Fruit fly (Drosophila melanogaster) whole organism, embryonic: Measurements from ENCODE around the gene GstO3.

Experiments
- BEAF-32 ChIP-seq: fragments of 200-800 bp; sonication (Bioruptor generic); optimal IDR thresholded peaks from 3 replicates; lab custom pipeline; 2017; ENCODE audit warnings: missing biosample characterization, missing genetic modification characterization, mild to moderate bottlenecking, moderate library complexity, missing genetic modification reagents
- CG10147 ChIP-seq: fragments of 200-800 bp; sonication (Bioruptor generic); optimal IDR thresholded peaks from 2 replicates; lab custom pipeline; 2019; ENCODE audit warnings: missing biosample characterization, mild to moderate bottlenecking, missing genetic modification characterization, moderate library complexity
- CG10462 ChIP-seq: fragments of 200-800 bp; sonication (Bioruptor generic); optimal IDR thresholded peaks from 2 replicates; lab custom pipeline; 2016; ENCODE audit warnings: missing biosample characterization, missing genetic modification characterization
- CG10654 ChIP-seq: fragments of 200-800 bp; sonication (Bioruptor generic); optimal IDR thresholded peaks from 2 replicates; lab custom pipeline; 2016; ENCODE audit warnings: missing biosample characterization, missing genetic modification characterization
- CG13775 ChIP-seq: fragments of 200-800 bp; sonication (Bioruptor generic); optimal IDR thresholded peaks from 3 replicates; lab custom pipeline; 2017; ENCODE audit warnings: missing biosample characterization, mild to moderate bottlenecking, missing genetic modification characterization
- CG14014 ChIP-seq: fragments of 200-800 bp; sonication (Bioruptor generic); IDR thresholded peaks from 2 replicates; pipeline ENCODE4 v1.3.6; 2022; ENCODE audit warnings: missing biosample characterization, missing genetic modification characterization
- CG18262 ChIP-seq: fragments of 200-800 bp; optimal IDR thresholded peaks from 3 replicates; lab custom pipeline; 2019; ENCODE audit warnings: missing biosample characterization, mild to moderate bottlenecking, missing genetic modification characterization, moderate library complexity
- CG2120 ChIP-seq: fragments of 200-800 bp; sonication (Bioruptor generic); optimal IDR thresholded peaks from 3 replicates; lab custom pipeline; 2016; ENCODE audit warnings: missing biosample characterization, missing genetic modification characterization
- CG2202 ChIP-seq: fragments of 200-800 bp; sonication (Bioruptor generic); optimal IDR thresholded peaks from 2 replicates; lab custom pipeline; 2018; ENCODE audit warnings: missing biosample characterization, mild to moderate bottlenecking, missing genetic modification characterization
- CG2678 ChIP-seq: fragments of 200-800 bp; sonication (Bioruptor generic); optimal IDR thresholded peaks from 3 replicates; lab custom pipeline; 2019; ENCODE audit warnings: missing biosample characterization, mild to moderate bottlenecking, missing genetic modification characterization, moderate library complexity
- CG3281 ChIP-seq: fragments of 200-800 bp; sonication (Bioruptor generic); optimal IDR thresholded peaks from 3 replicates; lab custom pipeline; 2017; ENCODE audit warnings: missing biosample characterization, mild to moderate bottlenecking, missing genetic modification characterization
- CG4328 ChIP-seq: fragments of 200-800 bp; sonication (Bioruptor generic); optimal IDR thresholded peaks from 3 replicates; lab custom pipeline; 2017; ENCODE audit warnings: missing biosample characterization, missing genetic modification reagents, missing genetic modification characterization
- CG4617 ChIP-seq: fragments of 200-800 bp; sonication (Bioruptor generic); optimal IDR thresholded peaks from 3 replicates; lab custom pipeline; 2016; ENCODE audit warnings: missing biosample characterization, missing genetic modification characterization, borderline replicate concordance
- CG5180 ChIP-seq: fragments of 200-800 bp; sonication (Bioruptor generic); optimal IDR thresholded peaks from 3 replicates; lab custom pipeline; 2017; ENCODE audit warnings: missing biosample characterization, missing genetic modification characterization, mild to moderate bottlenecking, moderate library complexity, missing genetic modification reagents
- CG5953 ChIP-seq: fragments of 200-800 bp; sonication (Bioruptor generic); IDR thresholded peaks from 2 replicates; pipeline ENCODE4 v1.3.6; 2022; ENCODE audit warnings: missing biosample characterization, missing genetic modification characterization
- CG6175 ChIP-seq: fragments of 200-800 bp; sonication (Bioruptor generic); IDR thresholded peaks from 3 replicates; pipeline ENCODE4 v1.3.6; 2022; ENCODE audit warnings: missing biosample characterization, missing genetic modification characterization
- CG7271 ChIP-seq: fragments of 200-800 bp; sonication (Bioruptor generic); optimal IDR thresholded peaks from 2 replicates; lab custom pipeline; 2018; ENCODE audit warnings: missing biosample characterization, mild to moderate bottlenecking, missing genetic modification characterization, moderate library complexity
- CG8089 ChIP-seq: fragments of 200-800 bp; sonication (Bioruptor generic); optimal IDR thresholded peaks from 3 replicates; lab custom pipeline; 2016; ENCODE audit warnings: missing biosample characterization, missing genetic modification characterization
- CG9932 ChIP-seq: fragments of 200-800 bp; sonication (Bioruptor generic); IDR thresholded peaks from 2 replicates; pipeline ENCODE4 v1.3.6; 2022; ENCODE audit warnings: missing biosample characterization, missing genetic modification characterization
- Mad ChIP-seq: fragments of 200-800 bp; sonication (Bioruptor generic); optimal IDR thresholded peaks from 2 replicates; lab custom pipeline; 2016; ENCODE audit warnings: missing biosample characterization, missing genetic modification characterization
- Neu2 ChIP-seq: fragments of 200-800 bp; sonication (Bioruptor generic); optimal IDR thresholded peaks from 3 replicates; lab custom pipeline; 2016; ENCODE audit warnings: missing biosample characterization, missing genetic modification characterization, borderline replicate concordance
- Nf-YB ChIP-seq: fragments of 200-800 bp; sonication (Bioruptor generic); optimal IDR thresholded peaks from 3 replicates; lab custom pipeline; 2019; ENCODE audit warnings: missing biosample characterization, mild to moderate bottlenecking, missing genetic modification characterization, moderate library complexity
- Rfx ChIP-seq: fragments of 200-800 bp; sonication (Bioruptor generic); IDR thresholded peaks from 2 replicates; pipeline ENCODE4 v1.3.6; 2022; ENCODE audit warnings: missing biosample characterization, missing genetic modification characterization
- Taf1 ChIP-seq: fragments of 200-800 bp; sonication (Bioruptor generic); IDR thresholded peaks from 2 replicates; pipeline ENCODE4 v1.3.6; 2022; ENCODE audit warnings: missing biosample characterization, missing genetic modification characterization
- Usf ChIP-seq: fragments of 200-800 bp; sonication (Bioruptor generic); optimal IDR thresholded peaks from 2 replicates; lab custom pipeline; 2017; ENCODE audit warnings: missing genotype, missing biosample characterization, missing genetic modification characterization
- ac ChIP-seq: fragments of 200-800 bp; sonication (Bioruptor generic); optimal IDR thresholded peaks from 3 replicates; lab custom pipeline; 2017; ENCODE audit warnings: missing biosample characterization, mild to moderate bottlenecking, missing genetic modification characterization
- ash1 ChIP-seq: fragments of 200-800 bp; sonication (Bioruptor generic); optimal IDR thresholded peaks from 2 replicates; lab custom pipeline; 2018; ENCODE audit warnings: missing biosample characterization, mild to moderate bottlenecking, missing genetic modification characterization
- ato ChIP-seq: fragments of 200-800 bp; sonication (Bioruptor generic); IDR thresholded peaks from 2 replicates; pipeline ENCODE4 v1.3.6; 2022; ENCODE audit warnings: missing biosample characterization, missing genetic modification characterization; ENCODE audit not compliant: partially characterized antibody
- bigmax ChIP-seq: fragments of 200-800 bp; sonication (Bioruptor generic); optimal IDR thresholded peaks from 2 replicates; lab custom pipeline; 2018; ENCODE audit warnings: missing biosample characterization, mild to moderate bottlenecking, missing genetic modification characterization
- chm ChIP-seq: fragments of 200-800 bp; sonication (Bioruptor generic); IDR thresholded peaks from 2 replicates; pipeline ENCODE4 v1.3.6; 2022; ENCODE audit warnings: missing biosample characterization, missing genetic modification characterization
- crol ChIP-seq: fragments of 200-800 bp; sonication (Bioruptor generic); IDR thresholded peaks from 2 replicates; pipeline ENCODE4 v1.3.6; 2022; ENCODE audit warnings: missing biosample characterization, missing genetic modification characterization
- cwo ChIP-seq: fragments of 200-800 bp; sonication (Bioruptor generic); optimal IDR thresholded peaks from 3 replicates; lab custom pipeline; 2017; ENCODE audit warnings: missing biosample characterization, missing genetic modification characterization, mild to moderate bottlenecking, moderate library complexity, missing genetic modification reagents
- dati ChIP-seq: fragments of 200-800 bp; sonication (Bioruptor generic); IDR thresholded peaks from 2 replicates; pipeline ENCODE4 v1.3.6; 2022; ENCODE audit warnings: missing biosample characterization, missing genetic modification characterization
- exex ChIP-seq: fragments of 200-800 bp; sonication (Bioruptor generic); optimal IDR thresholded peaks from 4 replicates; lab custom pipeline; 2018; ENCODE audit warnings: missing biosample characterization, mild to moderate bottlenecking, missing genetic modification characterization, moderate library complexity
- insv ChIP-seq, 2 experiments: fragments of 200-800 bp; sonication (Bioruptor generic); optimal IDR thresholded peaks; 3 replicates each; lab custom pipeline; 2016 to 2018; ENCODE audit warnings: missing biosample characterization in 2 of 2, missing genetic modification characterization in 2 of 2
- lola ChIP-seq, 3 experiments: fragments of >200 bp in 2 of 3; fragments of 200-800 bp in 1 of 3; sonication (Bioruptor generic) in 1 of 3; optimal IDR thresholded peaks; 2 replicates each; lab custom pipeline; 2017 to 2019; ENCODE audit warnings: missing biosample characterization in 3 of 3, missing genetic modification characterization in 3 of 3, mild to moderate bottlenecking in 1 of 3, moderate library complexity in 1 of 3
- mam ChIP-seq: fragments of 200-800 bp; sonication (Bioruptor generic); optimal IDR thresholded peaks from 3 replicates; lab custom pipeline; 2016; ENCODE audit warnings: missing biosample characterization, missing genetic modification characterization
- nerfin-1 ChIP-seq: fragments of 200-800 bp; sonication (Bioruptor generic); optimal IDR thresholded peaks from 3 replicates; lab custom pipeline; 2019; ENCODE audit warnings: missing biosample characterization, mild to moderate bottlenecking, missing genetic modification characterization, moderate library complexity
- onecut ChIP-seq: fragments of 200-800 bp; sonication (Bioruptor generic); IDR thresholded peaks from 2 replicates; pipeline ENCODE4 v1.3.6; 2022; ENCODE audit warnings: missing biosample characterization, missing genetic modification characterization
- ro ChIP-seq: fragments of 200-800 bp; sonication (Bioruptor generic); IDR thresholded peaks from 2 replicates; pipeline ENCODE4 v1.3.6; 2022; ENCODE audit warnings: missing biosample characterization, missing genetic modification characterization
- run ChIP-seq: fragments of 200-800 bp; sonication (Bioruptor generic); optimal IDR thresholded peaks from 3 replicates; lab custom pipeline; 2018; ENCODE audit warnings: missing biosample characterization, mild to moderate bottlenecking, missing genetic modification characterization
- sug ChIP-seq: fragments of 200-800 bp; optimal IDR thresholded peaks from 2 replicates; lab custom pipeline; 2019; ENCODE audit warnings: missing biosample characterization, mild to moderate bottlenecking, missing genetic modification characterization, moderate library complexity
- trh ChIP-seq: fragments of 200-800 bp; sonication (Bioruptor generic); optimal IDR thresholded peaks from 2 replicates; lab custom pipeline; 2016; ENCODE audit warnings: missing biosample characterization, missing genetic modification characterization
- unc-4 ChIP-seq: fragments of 200-800 bp; sonication (Bioruptor generic); IDR thresholded peaks from 2 replicates; pipeline ENCODE4 v1.3.6; 2022; ENCODE audit warnings: missing biosample characterization, missing genetic modification characterization; ENCODE audit not compliant: partially characterized antibody
- vvl ChIP-seq: fragments of 200-800 bp; sonication (Bioruptor generic); IDR thresholded peaks from 2 replicates; pipeline ENCODE4 v1.3.6; 2022; ENCODE audit warnings: missing biosample characterization, missing genetic modification characterization

The GstO3 gene

dm6 chr3L:8524816-8525625, 6.3 kb downstream of the GstO3 start, which contains the start of the genes GstO1 and foi (continued):
- peak; percentile 96 for TF ChIP-seq BEAF-32 (GFP tag; lab: Kevin White, UChicago)
- peak; percentile 44 for TF ChIP-seq CG2678 (tag; lab: Kevin White, UChicago)
- TF ChIP-seq dati (GFP tag; lab: Robert Waterston, UW): no peak
- peak; percentile 19 for TF ChIP-seq CG13775 (GFP tag; lab: Kevin White, UChicago)

- TF ChIP-seq CG8089 (GFP tag; lab: Kevin White, UChicago) (no peak), cwo (GFP tag; lab: Kevin White, UChicago) (peak; percentile 64), vvl (GFP tag; lab: Robert Waterston, UW) (no peak), CG4328 (GFP tag; lab: Kevin White, UChicago) (peak; percentile 28), CG14014 (GFP tag; lab: Robert Waterston, UW) (no peak), ash1 (no peak), trh (GFP tag; lab: Kevin White, UChicago) (no peak), Usf (GFP tag; lab: Kevin White, UChicago) (peak; percentile 40), CG5180 (GFP tag; lab: Kevin White, UChicago) (no peak), run (tag; lab: Kevin White, UChicago) (no peak), ac (no peak), Taf1 (GFP tag; lab: Robert Waterston, UW) (peak; percentile 36; the same call in 1 of the 2 replicates), crol (no peak), CG2120 (peak; percentile 80), chm (GFP tag; lab: Robert Waterston, UW) (no peak), CG10654 (GFP tag; lab: Kevin White, UChicago) (no peak), CG6175 (GFP tag; lab: Robert Waterston, UW) (no peak), mam (peak; percentile 58), Nf-YB (GFP tag; lab: Kevin White, UChicago) (no peak), ro (GFP tag; lab: Robert Waterston, UW) (no peak), CG4617 (GFP tag; lab: Kevin White, UChicago) (no peak), Rfx (GFP tag; lab: Robert Waterston, UW) (no peak), CG10462 (GFP tag; lab: Kevin White, UChicago) (no peak), insv (GFP tag; optimal IDR thresholded peaks at IDR 0.05; lab: Kevin White, UChicago) (no peak), CG18262 (tag; lab: Kevin White, UChicago) (peak; percentile 39), exex (tag; lab: Kevin White, UChicago) (peak; percentile 99), CG7271 (tag; lab: Kevin White, UChicago) (no peak), unc-4 (no peak), Neu2 (no peak), CG3281 (GFP tag; lab: Kevin White, UChicago) (peak; percentile 72), Mad (GFP tag; lab: Kevin White, UChicago) (no peak), CG10147 (no peak), CG9932 (GFP tag; lab: Robert Waterston, UW) (peak; percentile 19; the same call in 1 of the 2 replicates), CG2202 (no peak), ato (GFP tag; lab: Robert Waterston, UW) (no peak), bigmax (GFP tag; lab: Kevin White, UChicago) (no peak), sug (tag; lab: Kevin White, UChicago) (peak; percentile 61), onecut (GFP tag; lab: Robert Waterston, UW) (no peak), CG5953 (no peak), lola (GFP tag; optimal IDR thresholded peaks at IDR 0.05; lab: Kevin White, UChicago) (peak in 1 of 3 experiments; percentile 23), nerfin-1 (tag; lab: Kevin White, UChicago) (peak; percentile 8)
Measured at dm6 chr3L:8525691-8526421, 7.2 kb downstream of the GstO3 start.
